Fruit fly (Drosophila melanogaster): ENCODE measurements around the gene CG8086.

Gene CG8086

dm6 chr2L:8212666-8213270, 44.5 kb downstream of the CG8086 start, which contains the start of the genes CG8372 and CG8360 (continued):
- TF ChIP-seq CG1621 (tag; optimal IDR thresholded peaks at IDR 0.05) (peak; percentile 98), CG3032 (tag; optimal IDR thresholded peaks at IDR 0.05) (peak; percentile 99), svp (GFP tag) (peak; percentile 100), Gug (GFP tag; IDR thresholded peaks at IDR 0.05) (peak; percentile 99), CG8119 (GFP tag; IDR thresholded peaks at IDR 0.05) (peak; percentile 98), CG9139 (GFP tag; optimal IDR thresholded peaks at IDR 0.05) (peak; percentile 98), Sox15 (GFP tag; optimal IDR thresholded peaks at IDR 0.05) (peak; percentile 99), Hr38 (GFP tag; optimal IDR thresholded peaks at IDR 0.05) (peak; percentile 97), cyc (GFP tag; optimal IDR thresholded peaks at IDR 0.05) (peak; percentile 99), pdm3 (GFP tag; optimal IDR thresholded peaks at IDR 0.05) (peak; percentile 100), net (GFP tag; optimal IDR thresholded peaks at IDR 0.05) (peak; percentile 99), CG7368 (GFP tag; optimal IDR thresholded peaks at IDR 0.05) (peak; percentile 99), CG6854 (GFP tag; optimal IDR thresholded peaks at IDR 0.05) (peak; percentile 99), CG10669 (GFP tag; optimal IDR thresholded peaks at IDR 0.05) (peak; percentile 99), vri (GFP tag; optimal IDR thresholded peaks at IDR 0.05) (peak; percentile 99), Blimp-1 (GFP tag; optimal IDR thresholded peaks at IDR 0.05) (peak; percentile 96), OdsH (GFP tag; optimal IDR thresholded peaks at IDR 0.05) (peak; percentile 100), CG4318 (GFP tag; optimal IDR thresholded peaks at IDR 0.05) (peak; percentile 98), CG3919 (GFP tag; optimal IDR thresholded peaks at IDR 0.05) (peak; percentile 100), CG8632 (GFP tag; optimal IDR thresholded peaks at IDR 0.05) (peak; percentile 99), CG11902 (GFP tag; optimal IDR thresholded peaks at IDR 0.05) (peak; percentile 99), dsx (GFP tag; optimal IDR thresholded peaks at IDR 0.05; ENCODE audit: poor library complexity, severe bottlenecking) (peak; percentile 97), Sox102F (GFP tag; optimal IDR thresholded peaks at IDR 0.05) (peak; percentile 100), fd59A (GFP tag; optimal IDR thresholded peaks at IDR 0.05) (peak; percentile 99), Hr39 (GFP tag; optimal IDR thresholded peaks at IDR 0.05) (peak; percentile 100)

DNA sequence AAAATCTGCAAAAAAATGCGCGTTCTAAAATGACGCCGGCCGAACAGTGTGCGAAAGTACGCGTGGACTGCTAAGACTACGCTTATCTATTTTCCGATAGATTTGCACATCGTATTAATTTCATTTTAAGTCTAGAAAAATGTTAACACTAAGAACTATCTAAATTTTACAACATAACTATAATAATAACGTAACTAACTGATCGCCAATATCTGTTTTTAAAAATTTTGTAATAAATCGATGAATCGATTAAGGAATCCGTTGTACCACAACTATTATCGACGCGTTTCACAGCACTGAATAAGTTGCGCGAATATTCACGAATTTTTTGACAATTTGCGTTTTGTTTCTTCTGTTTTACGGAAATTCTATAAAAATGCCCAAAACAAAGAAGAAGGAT, 46.2 kb downstream of the CG8086 start, which contains the start of gene Ssb-c31a:
Gene Ssb-c31a, plus strand, starts transcription at position 278 of the 400 bp plus-strand sequence.
- TF ChIP-seq Blimp-1 (GFP tag; optimal IDR thresholded peaks at IDR 0.05) (no peak), Lpt (GFP tag; optimal IDR thresholded peaks at IDR 0.05) (no peak), svp (GFP tag) (peak; percentile 66), vri (GFP tag; optimal IDR thresholded peaks at IDR 0.05) (peak; percentile 46), Sox14 (GFP tag; optimal IDR thresholded peaks at IDR 0.05) (peak; percentile 65), spab (GFP tag; optimal IDR thresholded peaks at IDR 0.05) (no peak), salr (GFP tag; optimal IDR thresholded peaks at IDR 0.05) (peak in 1 of 2 experiments; percentile 7), Smox (GFP tag; optimal IDR thresholded peaks at IDR 0.05) (peak; percentile 57), Ets21C (GFP tag; optimal IDR thresholded peaks at IDR 0.05) (peak; percentile 28), CG16779 (tag; optimal IDR thresholded peaks at IDR 0.05) (no peak), CG10669 (GFP tag; optimal IDR thresholded peaks at IDR 0.05) (peak; percentile 26), CG3032 (tag; optimal IDR thresholded peaks at IDR 0.05) (peak; percentile 44), CG32006 (GFP tag; optimal IDR thresholded peaks at IDR 0.05) (peak; percentile 5), fd85E (GFP tag; optimal IDR thresholded peaks at IDR 0.05) (no peak), CG6792 (GFP tag; optimal IDR thresholded peaks at IDR 0.05) (peak; percentile 38), CG15336 (GFP tag; IDR thresholded peaks at IDR 0.05) (no peak), Met (GFP tag; optimal IDR thresholded peaks at IDR 0.05) (peak; percentile 69), lz (GFP tag; optimal IDR thresholded peaks at IDR 0.05) (peak; percentile 53), dac (GFP tag; optimal IDR thresholded peaks at IDR 0.05) (no peak), CG6854 (GFP tag; optimal IDR thresholded peaks at IDR 0.05) (no peak), Gug (GFP tag; IDR thresholded peaks at IDR 0.05) (no peak; the same call in 1 of the 2 replicates), CG7368 (GFP tag; optimal IDR thresholded peaks at IDR 0.05) (no peak), CG31627 (GFP tag; optimal IDR thresholded peaks at IDR 0.05) (peak; percentile 60), topi (GFP tag; optimal IDR thresholded peaks at IDR 0.05) (peak; percentile 64), fkh (GFP tag; optimal IDR thresholded peaks at IDR 0.05) (no peak), CG34406 (GFP tag; optimal IDR thresholded peaks at IDR 0.05) (peak; percentile 4), Sox15 (GFP tag; optimal IDR thresholded peaks at IDR 0.05) (no peak), CG8632 (GFP tag; optimal IDR thresholded peaks at IDR 0.05) (no peak), eg (GFP tag; IDR thresholded peaks at IDR 0.05) (no peak), CG11762 (GFP tag; optimal IDR thresholded peaks at IDR 0.05; ENCODE audit: insufficient read depth) (peak; percentile 7), Eip75B (GFP tag; optimal IDR thresholded peaks at IDR 0.05) (peak; percentile 70), fd59A (GFP tag; optimal IDR thresholded peaks at IDR 0.05) (no peak), CG8319 (GFP tag; optimal IDR thresholded peaks at IDR 0.05) (peak; percentile 16), esn (GFP tag; optimal IDR thresholded peaks at IDR 0.05) (peak; percentile 72), CG1621 (tag; optimal IDR thresholded peaks at IDR 0.05) (no peak), CG3919 (GFP tag; optimal IDR thresholded peaks at IDR 0.05) (peak; percentile 64), CG9139 (GFP tag; optimal IDR thresholded peaks at IDR 0.05) (peak; percentile 5)

All from whole organism, prepupa.